Worm (Caenorhabditis elegans) whole organism, L4 larva: ENCODE results near the gene hsp-16.2.

Source experiments
- D1046.2 ChIP-seq: fragments of 200-800 bp; sonication (Bioruptor generic); IDR thresholded peaks from 2 replicates; pipeline ENCODE4 v1.3.6; 2022; ENCODE audit warnings: missing genetic modification characterization, missing compliant biosample characterization
- R02D3.7 ChIP-seq: fragments of 150-350 bp; sonication (generic microtip); optimal IDR thresholded peaks from 3 replicates; lab custom pipeline; 2014; ENCODE audit warnings: missing biosample characterization, missing genetic modification characterization
- T26A8.4 ChIP-seq: fragments of 200-800 bp; sonication (Bioruptor generic); IDR thresholded peaks from 2 replicates; pipeline ENCODE4 v1.3.6; 2022; ENCODE audit warnings: missing genetic modification characterization, missing compliant biosample characterization
- Y75B8A.6 ChIP-seq: fragments of 200-800 bp; sonication (Bioruptor generic); IDR thresholded peaks from 2 replicates; pipeline ENCODE4 v1.3.6; 2022; ENCODE audit warnings: missing genetic modification reagents, missing genetic modification characterization, missing compliant biosample characterization
- aha-1 ChIP-seq: fragments of 150-350 bp; peaks from one replicate; lab custom pipeline; 2014; ENCODE audit warnings: missing biosample characterization, missing genetic modification characterization
- attf-4 ChIP-seq: sonication (generic microtip); optimal IDR thresholded peaks from 3 replicates; lab custom pipeline; 2017; ENCODE audit warnings: missing biosample characterization, missing genetic modification characterization
- ceh-28 ChIP-seq: fragments of 150-350 bp; optimal IDR thresholded peaks from 2 replicates; lab custom pipeline; 2014; ENCODE audit warnings: missing biosample characterization, missing genetic modification reagents, missing genetic modification characterization
- ceh-32 ChIP-seq: sonication (generic microtip); optimal IDR thresholded peaks from 2 replicates; lab custom pipeline; 2016; ENCODE audit warnings: mild to moderate bottlenecking, missing genetic modification characterization, missing compliant biosample characterization; ENCODE audit not compliant: poor library complexity
- cey-2 ChIP-seq: sonication (generic microtip); optimal IDR thresholded peaks from 3 replicates; lab custom pipeline; 2017; ENCODE audit warnings: missing genetic modification characterization, mild to moderate bottlenecking, missing compliant biosample characterization, antibody characterized with exemption, borderline replicate concordance; ENCODE audit not compliant: insufficient read depth
- ctbp-1 ChIP-seq: fragments of 200-800 bp; sonication (Bioruptor generic); IDR thresholded peaks from 2 replicates; pipeline ENCODE4 v1.3.6; 2022; ENCODE audit warnings: missing genetic modification reagents, missing genetic modification characterization, missing compliant biosample characterization
- daf-16 ChIP-seq, 3 experiments: sonication (generic microtip); optimal IDR thresholded peaks; 2 replicates each; lab custom pipeline; 2016 to 2017; ENCODE audit warnings: missing genetic modification characterization in 3 of 3, missing genetic modification reagents in 3 of 3, mild to moderate bottlenecking in 2 of 3, missing compliant biosample characterization in 2 of 3, missing biosample characterization in 1 of 3, moderate library complexity in 1 of 3
- dmd-6 ChIP-seq: fragments of 200-800 bp; sonication (Bioruptor generic); IDR thresholded peaks from 2 replicates; pipeline ENCODE4 v1.3.6; 2022; ENCODE audit warnings: missing genetic modification reagents, missing genetic modification characterization, missing compliant biosample characterization
- dpl-1 ChIP-seq: fragments of 150-350 bp; optimal IDR thresholded peaks from 2 replicates; lab custom pipeline; 2014; ENCODE audit warnings: missing biosample characterization, missing genetic modification reagents, missing genetic modification characterization
- dve-1 ChIP-seq: sonication (generic microtip); optimal IDR thresholded peaks from 2 replicates; lab custom pipeline; 2017; ENCODE audit warnings: antibody characterized with exemption, mild to moderate bottlenecking, missing genetic modification characterization, missing compliant biosample characterization; ENCODE audit not compliant: insufficient read depth
- fkh-10 ChIP-seq: fragments of 150-350 bp; optimal IDR thresholded peaks from 2 replicates; lab custom pipeline; 2014; ENCODE audit warnings: missing biosample characterization, missing genetic modification reagents, missing genetic modification characterization
- hif-1 ChIP-seq, 2 experiments: sonication (generic microtip); optimal IDR thresholded peaks; 2 replicates each; lab custom pipeline; 2016 to 2017; ENCODE audit warnings: missing compliant biosample characterization in 2 of 2, missing genetic modification characterization in 2 of 2, missing genetic modification reagents in 2 of 2, missing genotype in 2 of 2, mild to moderate bottlenecking in 1 of 2
- hlh-11 ChIP-seq: fragments of 200-800 bp; sonication (Bioruptor generic); optimal IDR thresholded peaks from 2 replicates; lab custom pipeline; 2018; ENCODE audit warnings: mild to moderate bottlenecking, missing genetic modification characterization, missing compliant biosample characterization
- lim-7 ChIP-seq: fragments of 200-800 bp; sonication (Bioruptor generic); IDR thresholded peaks from 2 replicates; pipeline ENCODE4 v1.3.6; 2022; ENCODE audit warnings: missing genetic modification characterization, missing compliant biosample characterization
- lin-15B ChIP-seq: fragments of 150-350 bp; sonication (generic microtip); optimal IDR thresholded peaks from 3 replicates; lab custom pipeline; 2014; ENCODE audit warnings: missing biosample characterization, missing genetic modification characterization
- madf-5 ChIP-seq, 2 experiments: fragments of 200-800 bp; sonication (Bioruptor generic); IDR thresholded peaks; 2 replicates each; pipeline ENCODE4 v1.3.6; 2022; ENCODE audit warnings: missing compliant biosample characterization in 2 of 2, missing genetic modification characterization in 2 of 2
- mdt-29 ChIP-seq: fragments of 200-800 bp; sonication (Bioruptor generic); IDR thresholded peaks from 2 replicates; pipeline ENCODE4 v1.3.6; 2022; ENCODE audit warnings: missing genetic modification reagents, missing genetic modification characterization, missing compliant biosample characterization
- mep-1 ChIP-seq: fragments of 150-350 bp; sonication (generic microtip); optimal IDR thresholded peaks from 3 replicates; lab custom pipeline; 2014; ENCODE audit warnings: missing biosample characterization, missing genetic modification characterization
- mes-2 ChIP-seq: sonication (generic microtip); optimal IDR thresholded peaks from 2 replicates; lab custom pipeline; 2016; ENCODE audit warnings: missing genotype, mild to moderate bottlenecking, missing genetic modification characterization, missing compliant biosample characterization; ENCODE audit not compliant: poor library complexity, severe bottlenecking
- mxl-3 ChIP-seq: fragments of 200-800 bp; sonication (Bioruptor generic); optimal IDR thresholded peaks from 2 replicates; lab custom pipeline; 2018; ENCODE audit warnings: mild to moderate bottlenecking, missing genetic modification characterization, missing compliant biosample characterization
- nhr-102 ChIP-seq: sonication (generic microtip); optimal IDR thresholded peaks from 2 replicates; lab custom pipeline; 2016; ENCODE audit warnings: mild to moderate bottlenecking, missing genetic modification characterization, moderate library complexity, missing compliant biosample characterization
- nhr-111 ChIP-seq: fragments of 200-800 bp; sonication (Bioruptor generic); optimal IDR thresholded peaks from 2 replicates; lab custom pipeline; 2018; ENCODE audit warnings: mild to moderate bottlenecking, missing genetic modification characterization, missing compliant biosample characterization
- nhr-237 ChIP-seq: sonication (generic microtip); optimal IDR thresholded peaks from 2 replicates; lab custom pipeline; 2017; ENCODE audit warnings: missing biosample characterization, missing genetic modification characterization
- nhr-6 ChIP-seq: fragments of 150-350 bp; optimal IDR thresholded peaks from 2 replicates; lab custom pipeline; 2014; ENCODE audit warnings: missing biosample characterization, missing genetic modification characterization
- pha-4 ChIP-seq, 2 experiments: fragments of 150-350 bp in 1 of 2; fragments of 200-800 bp in 1 of 2; sonication (Bioruptor generic) in 1 of 2; IDR thresholded peaks in 1 of 2; optimal IDR thresholded peaks in 1 of 2; 2 replicates each; pipeline versions ENCODE4 v1.3.6 to Lab custom; 2014 to 2022; ENCODE audit warnings: missing genetic modification characterization in 2 of 2, missing genetic modification reagents in 2 of 2, missing biosample characterization in 1 of 2, missing compliant biosample characterization in 1 of 2
- rbr-2 ChIP-seq: sonication (generic microtip); optimal IDR thresholded peaks from 2 replicates; lab custom pipeline; 2016; ENCODE audit warnings: missing genotype, missing genetic modification characterization, missing compliant biosample characterization
- saeg-2 ChIP-seq: fragments of 200-800 bp; sonication (Bioruptor generic); IDR thresholded peaks from 2 replicates; pipeline ENCODE4 v1.3.6; 2022; ENCODE audit warnings: missing genetic modification reagents, missing genetic modification characterization, missing compliant biosample characterization
- snpc-1.2 ChIP-seq: fragments of 200-800 bp; sonication (Bioruptor generic); IDR thresholded peaks from 2 replicates; pipeline ENCODE4 v1.3.6; 2022; ENCODE audit warnings: missing genetic modification reagents, missing genetic modification characterization, missing compliant biosample characterization
- spr-1 ChIP-seq: sonication (generic microtip); optimal IDR thresholded peaks from 2 replicates; lab custom pipeline; 2016; ENCODE audit warnings: mild to moderate bottlenecking, missing genetic modification characterization, missing compliant biosample characterization
- unc-62 ChIP-seq, 3 experiments: fragments of 150-350 bp in 1 of 3; sonication (generic microtip); optimal IDR thresholded peaks in 2 of 3; peaks in 1 of 3; 1 replicate in 1 of 3; 2 replicates in 2 of 3; lab custom pipeline; 2014 to 2017; ENCODE audit warnings: missing biosample characterization in 3 of 3, missing genetic modification characterization in 3 of 3, missing genetic modification reagents in 3 of 3, missing genotype in 1 of 3
- zfp-2 ChIP-seq: sonication (generic microtip); optimal IDR thresholded peaks from 2 replicates; lab custom pipeline; 2016; ENCODE audit warnings: mild to moderate bottlenecking, missing genetic modification characterization, missing compliant biosample characterization
- zfp-3 ChIP-seq: fragments of 200-800 bp; sonication (Bioruptor generic); conservative IDR thresholded peaks from 2 replicates; pipeline ENCODE4 v1.3.6; 2022; ENCODE audit warnings: missing genetic modification reagents, missing genetic modification characterization, missing compliant biosample characterization

The hsp-16.2 gene

ce11 chrV:1805724-1806316 is 1.1 kb upstream of the hsp-16.2 start:
- TF ChIP-seq lin-15B (tag; lab: Kevin White, UChicago) = no peak
- no peak for TF ChIP-seq T26A8.4 (GFP tag; lab: Robert Waterston, UW)
- peak; percentile 44 for TF ChIP-seq aha-1
- TF ChIP-seq ceh-32 (tag; lab: Kevin White, UChicago) = no peak
- no peak for TF ChIP-seq mes-2 (tag; lab: Kevin White, UChicago)
- TF ChIP-seq mdt-29 (GFP tag; lab: Robert Waterston, UW) = no peak
- no peak for TF ChIP-seq saeg-2 (GFP tag; lab: Robert Waterston, UW)
- TF ChIP-seq fkh-10 (GFP tag; lab: Kevin White, UChicago) = no peak
- no peak for TF ChIP-seq nhr-111
- TF ChIP-seq daf-16 (GFP tag; optimal IDR thresholded peaks at IDR 0.05; lab: Kevin White, UChicago) = no peak
- peak; percentile 14 for TF ChIP-seq daf-16 (tag; optimal IDR thresholded peaks at IDR 0.05; lab: Kevin White, UChicago)
- no peak for TF ChIP-seq mep-1
- no peak for TF ChIP-seq R02D3.7
- no peak for TF ChIP-seq dpl-1
- peak; percentile 46; the same call in 1 of the 2 replicates for TF ChIP-seq zfp-3 (GFP tag; lab: Robert Waterston, UW)
- TF ChIP-seq nhr-237 = no peak
- TF ChIP-seq D1046.2 (GFP tag; lab: Robert Waterston, UW) = no peak
- no peak for TF ChIP-seq nhr-6 (tag; lab: Kevin White, UChicago)
- TF ChIP-seq cey-2 (tag; lab: Kevin White, UChicago) = no peak
- TF ChIP-seq lim-7 (GFP tag; lab: Robert Waterston, UW) = 0 out of 2 replicates have a peak, but pooled peaks have one; percentile 19
- TF ChIP-seq ctbp-1 (GFP tag; lab: Robert Waterston, UW) = no peak
- TF ChIP-seq hif-1 (tag; optimal IDR thresholded peaks at IDR 0.05; lab: Kevin White, UChicago) = no peak
- peak; percentile 31 for TF ChIP-seq mxl-3
- no peak for TF ChIP-seq dve-1 (tag; lab: Kevin White, UChicago)
- TF ChIP-seq spr-1 (tag; lab: Kevin White, UChicago) = no peak
- no peak for TF ChIP-seq dmd-6 (GFP tag; lab: Robert Waterston, UW)
- TF ChIP-seq hlh-11 (tag; lab: Kevin White, UChicago) = peak; percentile 3
- no peak for TF ChIP-seq unc-62 (GFP tag; optimal IDR thresholded peaks at IDR 0.05 in 1 of 2; lab: Kevin White, UChicago)
- TF ChIP-seq unc-62 (tag; optimal IDR thresholded peaks at IDR 0.05; lab: Kevin White, UChicago) = no peak
- no peak for TF ChIP-seq zfp-2 (tag; lab: Kevin White, UChicago)
- no peak for TF ChIP-seq pha-4 (GFP tag; IDR thresholded peaks at IDR 0.05; lab: Robert Waterston, UW)
- peak; percentile 56 for TF ChIP-seq pha-4 (tag; optimal IDR thresholded peaks at IDR 0.05; lab: Kevin White, UChicago)
- no peak for TF ChIP-seq snpc-1.2
- no peak for TF ChIP-seq attf-4 (tag; lab: Kevin White, UChicago)
- no peak for TF ChIP-seq Y75B8A.6 (GFP tag; lab: Robert Waterston, UW)
- TF ChIP-seq rbr-2 = no peak

- TF ChIP-seq ceh-28 (tag; lab: Kevin White, UChicago) = no peak
- 0 out of 4 replicates have a peak, but pooled peaks of 1 of the 2 experiments have one; percentile 5 for TF ChIP-seq madf-5 (GFP tag; IDR thresholded peaks at IDR 0.05; lab: Robert Waterston, UW)
- no peak for TF ChIP-seq pha-4 (GFP tag; IDR thresholded peaks at IDR 0.05; lab: Robert Waterston, UW)
- TF ChIP-seq pha-4 (tag; optimal IDR thresholded peaks at IDR 0.05; lab: Kevin White, UChicago) = peak; percentile 5
- 0 out of 2 replicates have a peak, but pooled peaks have one; percentile 56 for TF ChIP-seq zfp-3 (GFP tag; lab: Robert Waterston, UW)
- no peak for TF ChIP-seq nhr-102 (tag; lab: Kevin White, UChicago)
- TF ChIP-seq, all 104 proteins: peak for 3
These were observed 669 bp downstream of the hsp-16.2 start for ce11 chrV:1804034-1804542.
